Worm (Caenorhabditis elegans) whole organism, L1 larva: ENCODE data around the gene his-16.

Experiments used
- aly-2 ChIP-seq: fragments of 150-350 bp; optimal IDR thresholded peaks from 2 replicates; lab custom pipeline; 2014; ENCODE audit warnings: missing biosample characterization, missing genetic modification characterization
- ama-1 ChIP-seq: fragments of 150-350 bp; optimal IDR thresholded peaks from 2 replicates; lab custom pipeline; 2014
- ceh-82 ChIP-seq, 3 experiments: fragments of 150-350 bp in 1 of 3; sonication (generic microtip) in 2 of 3; optimal IDR thresholded peaks; 2 replicates each; lab custom pipeline; 2014 to 2017; ENCODE audit warnings: missing biosample characterization in 3 of 3, missing genetic modification characterization in 3 of 3
- fkh-10 ChIP-seq: sonication (generic microtip); optimal IDR thresholded peaks from 2 replicates; lab custom pipeline; 2017; ENCODE audit warnings: missing biosample characterization, missing genetic modification reagents, missing genetic modification characterization
- lin-35 ChIP-seq, 2 experiments: fragments of 150-350 bp; optimal IDR thresholded peaks; 2 replicates each; lab custom pipeline; 2014; ENCODE audit warnings: missing biosample characterization in 2 of 2, missing genetic modification characterization in 2 of 2, missing genetic modification reagents in 2 of 2
- lin-39 ChIP-seq: fragments of 150-350 bp; optimal IDR thresholded peaks from 2 replicates; lab custom pipeline; 2014; ENCODE audit warnings: missing biosample characterization, missing genetic modification reagents, missing genetic modification characterization
- nhr-237 ChIP-seq: fragments of 150-350 bp; optimal IDR thresholded peaks from 2 replicates; lab custom pipeline; 2014; ENCODE audit warnings: missing biosample characterization, missing genetic modification characterization
- pax-3 ChIP-seq: fragments of 200-800 bp; sonication (Bioruptor generic); optimal IDR thresholded peaks from 2 replicates; lab custom pipeline; 2018; ENCODE audit warnings: mild to moderate bottlenecking, missing genetic modification characterization, moderate library complexity, missing compliant biosample characterization
- snpc-4 ChIP-seq: fragments of 150-350 bp; optimal IDR thresholded peaks from 2 replicates; lab custom pipeline; 2014; ENCODE audit warnings: missing biosample characterization, missing genetic modification characterization
- sox-4 ChIP-seq: sonication (generic microtip); optimal IDR thresholded peaks from 2 replicates; lab custom pipeline; 2016; ENCODE audit warnings: missing genetic modification characterization, missing compliant biosample characterization
- unc-130 ChIP-seq: fragments of 150-350 bp; optimal IDR thresholded peaks from 2 replicates; lab custom pipeline; 2017; ENCODE audit warnings: missing biosample characterization, missing genetic modification characterization, inconsistent platforms

ce11 chrII:13806269-13806668 is 11.7 kb downstream of the his-16 start:
- TF ChIP-seq fkh-10 (GFP tag; lab: Kevin White, UChicago) (no peak), ama-1 (no peak), unc-130 (tag; lab: Kevin White, UChicago) (no peak), aly-2 (tag; lab: Kevin White, UChicago) (no peak), snpc-4 (tag; lab: Kevin White, UChicago) (no peak), lin-35 (GFP tag; optimal IDR thresholded peaks at IDR 0.05; lab: Kevin White, UChicago) (no peak), pax-3 (tag; lab: Kevin White, UChicago) (no peak), sox-4 (tag; lab: Kevin White, UChicago) (no peak), nhr-237 (tag; lab: Kevin White, UChicago) (no peak), ceh-82 (tag; optimal IDR thresholded peaks at IDR 0.05; lab: Kevin White, UChicago) (no peak), lin-39 (tag; lab: Kevin White, UChicago) (no peak)
